Worm (Caenorhabditis elegans): ENCODE measurements around the gene cyp-33D1.

DNA sequence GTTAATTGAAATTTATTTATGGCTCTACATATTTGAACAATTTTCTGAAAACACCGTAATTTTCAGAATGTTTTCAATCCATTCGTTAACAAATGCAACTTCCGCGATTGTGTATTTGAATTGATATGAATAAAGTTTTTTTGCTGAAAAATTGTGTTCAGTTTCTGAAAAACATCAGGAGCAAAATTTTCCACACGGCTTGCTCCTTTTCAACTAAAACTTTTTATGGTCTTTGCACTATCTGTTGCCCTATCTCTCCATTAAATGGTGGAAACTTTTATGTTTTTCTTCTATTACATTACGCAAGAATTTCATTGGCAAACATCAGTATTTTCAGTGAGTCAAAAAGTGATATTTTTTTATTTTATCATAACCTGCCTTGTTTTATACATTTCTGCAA, 26.9 kb downstream of the cyp-33D1 start, which contains the start of gene F10A3.4:
- no peak for TF ChIP-seq cog-1 (tag; optimal IDR thresholded peaks at IDR 0.05)
- TF ChIP-seq ref-1 (GFP tag; conservative IDR thresholded peaks at IDR 0.05), result no peak
- no peak for TF ChIP-seq klf-2 (GFP tag; conservative IDR thresholded peaks at IDR 0.05)
- no peak for TF ChIP-seq flt-1 (GFP tag; IDR thresholded peaks at IDR 0.05)
- TF ChIP-seq T22C8.4 (GFP tag; IDR thresholded peaks at IDR 0.05), result no peak
- TF ChIP-seq med-1 (GFP tag; optimal IDR thresholded peaks at IDR 0.05; ENCODE audit: insufficient read depth), result no peak
- TF ChIP-seq tab-1 (GFP tag; IDR thresholded peaks at IDR 0.05), result no peak
